Worm (Caenorhabditis elegans) whole organism, L1 larva: ENCODE results near the gene hpo-7.

Source experiments
- aly-2 ChIP-seq: fragments of 150-350 bp; optimal IDR thresholded peaks from 2 replicates; lab custom pipeline; 2014; ENCODE audit warnings: missing biosample characterization, missing genetic modification characterization
- pax-3 ChIP-seq: fragments of 200-800 bp; sonication (Bioruptor generic); optimal IDR thresholded peaks from 2 replicates; lab custom pipeline; 2018; ENCODE audit warnings: mild to moderate bottlenecking, missing genetic modification characterization, moderate library complexity, missing compliant biosample characterization
- ztf-11 ChIP-seq, 2 experiments: sonication (generic microtip); optimal IDR thresholded peaks; 2 replicates each; lab custom pipeline; 2016 to 2017; ENCODE audit warnings: missing genetic modification characterization in 2 of 2, missing biosample characterization in 1 of 2, missing compliant biosample characterization in 1 of 2

ce11 chrII:2090605-2091004 lies 44.9 kb downstream of the hpo-7 start, which contains the start of gene trpl-5:
- TF ChIP-seq pax-3, result no peak
- TF ChIP-seq ztf-11 (tag; optimal IDR thresholded peaks at IDR 0.05; lab: Kevin White, UChicago), result no peak
- TF ChIP-seq aly-2 (tag; lab: Kevin White, UChicago), result no peak
